Fruit fly (Drosophila melanogaster): ENCODE results near the gene Fhos.

- peak; percentile 47 for TF ChIP-seq kay (GFP tag; ENCODE audit: borderline replicate concordance)
- TF ChIP-seq CG11617 (GFP tag; optimal IDR thresholded peaks at IDR 0.05) = no peak
- no peak for TF ChIP-seq CG7045 (GFP tag; optimal IDR thresholded peaks at IDR 0.05)
- TF ChIP-seq tj (GFP tag; optimal IDR thresholded peaks at IDR 0.05) = no peak
- no peak for TF ChIP-seq Hr96 (GFP tag; optimal IDR thresholded peaks at IDR 0.05)
- TF ChIP-seq bab1 (GFP tag; optimal IDR thresholded peaks at IDR 0.05) = no peak
- no peak for TF ChIP-seq CG1620 (GFP tag; optimal IDR thresholded peaks at IDR 0.05)
- no peak for TF ChIP-seq CG12768 (GFP tag; optimal IDR thresholded peaks at IDR 0.05)
- TF ChIP-seq Crg-1 (GFP tag; optimal IDR thresholded peaks at IDR 0.05) = no peak
- TF ChIP-seq ovo (GFP tag; optimal IDR thresholded peaks at IDR 0.05) = no peak
- TF ChIP-seq CG7101 (tag; optimal IDR thresholded peaks at IDR 0.05) = no peak
- TF ChIP-seq toe (GFP tag; optimal IDR thresholded peaks at IDR 0.05) = no peak
Measured at dm6 chr3L:8804082-8804814, 50.8 kb downstream of the Fhos start, which contains the start of the genes CG32023 and CG34427.
